Worm (Caenorhabditis elegans) whole organism, late embryonic: ENCODE results near the gene C33D9.6.

Experiments used
- C08G9.2 ChIP-seq: sonication (generic microtip); optimal IDR thresholded peaks from 2 replicates; lab custom pipeline; 2016; ENCODE audit warnings: mild to moderate bottlenecking, missing genetic modification characterization, moderate library complexity, missing compliant biosample characterization
- C38D4.7 ChIP-seq: fragments of 200-800 bp; sonication (Bioruptor generic); optimal IDR thresholded peaks from 2 replicates; lab custom pipeline; 2018; ENCODE audit warnings: mild to moderate bottlenecking, missing genetic modification characterization, moderate library complexity, missing compliant biosample characterization
- F13H6.1 ChIP-seq: sonication (generic microtip); optimal IDR thresholded peaks from 2 replicates; lab custom pipeline; 2016; ENCODE audit warnings: missing genetic modification characterization, missing compliant biosample characterization
- K02D7.2 ChIP-seq: sonication (generic microtip); optimal IDR thresholded peaks from 2 replicates; lab custom pipeline; 2017; ENCODE audit warnings: mild to moderate bottlenecking, missing genetic modification characterization, missing compliant biosample characterization
- K09A11.1 ChIP-seq: sonication (generic microtip); optimal IDR thresholded peaks from 2 replicates; lab custom pipeline; 2017; ENCODE audit warnings: antibody characterized with exemption, mild to moderate bottlenecking, missing genetic modification characterization, missing compliant biosample characterization; ENCODE audit not compliant: insufficient read depth
- Y22D7AL.16 ChIP-seq: sonication (generic microtip); optimal IDR thresholded peaks from 2 replicates; lab custom pipeline; 2016; ENCODE audit warnings: missing genetic modification characterization, missing compliant biosample characterization
- ahr-1 ChIP-seq: sonication (generic microtip); optimal IDR thresholded peaks from 2 replicates; lab custom pipeline; 2016; ENCODE audit warnings: missing genetic modification characterization, missing compliant biosample characterization
- ceh-14 ChIP-seq: sonication (generic microtip); optimal IDR thresholded peaks from 2 replicates; lab custom pipeline; 2016; ENCODE audit warnings: missing genotype, missing genetic modification characterization, missing compliant biosample characterization
- ceh-2 ChIP-seq: sonication (generic microtip); optimal IDR thresholded peaks from 2 replicates; lab custom pipeline; 2016; ENCODE audit warnings: missing genotype, missing genetic modification characterization, missing compliant biosample characterization
- ceh-24 ChIP-seq: sonication (generic microtip); optimal IDR thresholded peaks from 2 replicates; lab custom pipeline; 2016; ENCODE audit warnings: mild to moderate bottlenecking, missing genetic modification characterization, missing compliant biosample characterization
- ceh-30 ChIP-seq: fragments of 150-350 bp; optimal IDR thresholded peaks from 2 replicates; lab custom pipeline; 2014; ENCODE audit warnings: missing biosample characterization, missing genetic modification characterization
- ceh-48 ChIP-seq: sonication (generic microtip); optimal IDR thresholded peaks from 2 replicates; lab custom pipeline; 2016; ENCODE audit warnings: missing genetic modification characterization, inconsistent platforms, missing compliant biosample characterization
- ceh-6 ChIP-seq: fragments of 200-800 bp; sonication (Bioruptor generic); optimal IDR thresholded peaks from 2 replicates; lab custom pipeline; 2018; ENCODE audit warnings: mild to moderate bottlenecking, missing genetic modification characterization, missing compliant biosample characterization
- ceh-9 ChIP-seq: sonication (generic microtip); optimal IDR thresholded peaks from 2 replicates; lab custom pipeline; 2016; ENCODE audit warnings: mild to moderate bottlenecking, missing genetic modification characterization, inconsistent platforms, missing compliant biosample characterization
- dmd-4 ChIP-seq: sonication (generic microtip); optimal IDR thresholded peaks from 2 replicates; lab custom pipeline; 2016; ENCODE audit warnings: borderline replicate concordance, missing genetic modification characterization, missing compliant biosample characterization
- dve-1 ChIP-seq: sonication (generic microtip); optimal IDR thresholded peaks from 2 replicates; lab custom pipeline; 2017; ENCODE audit warnings: antibody characterized with exemption, mild to moderate bottlenecking, missing genetic modification characterization, missing compliant biosample characterization
- ets-4 ChIP-seq: sonication (generic microtip); optimal IDR thresholded peaks from 2 replicates; lab custom pipeline; 2016; ENCODE audit warnings: missing genetic modification characterization, missing compliant biosample characterization
- eyg-1 ChIP-seq: sonication (generic microtip); optimal IDR thresholded peaks from 2 replicates; lab custom pipeline; 2016; ENCODE audit warnings: missing genotype, missing genetic modification characterization, missing compliant biosample characterization
- fax-1 ChIP-seq: sonication (generic microtip); optimal IDR thresholded peaks from 2 replicates; lab custom pipeline; 2016; ENCODE audit warnings: missing genotype, missing genetic modification characterization, missing compliant biosample characterization
- fkh-6 ChIP-seq: sonication (generic microtip); optimal IDR thresholded peaks from 2 replicates; lab custom pipeline; 2016; ENCODE audit warnings: missing genetic modification characterization, missing compliant biosample characterization
- hlh-13 ChIP-seq: fragments of 200-800 bp; sonication (Bioruptor generic); optimal IDR thresholded peaks from 2 replicates; lab custom pipeline; 2018; ENCODE audit warnings: mild to moderate bottlenecking, missing genetic modification characterization, missing compliant biosample characterization
- hlh-15 ChIP-seq: sonication (generic microtip); optimal IDR thresholded peaks from 2 replicates; lab custom pipeline; 2016; ENCODE audit warnings: missing genetic modification characterization, missing compliant biosample characterization
- hlh-6 ChIP-seq: sonication (generic microtip); optimal IDR thresholded peaks from 2 replicates; lab custom pipeline; 2016; ENCODE audit warnings: missing genotype, missing genetic modification characterization, missing compliant biosample characterization
- lim-6 ChIP-seq: sonication (generic microtip); optimal IDR thresholded peaks from 2 replicates; lab custom pipeline; 2016; ENCODE audit warnings: missing genetic modification characterization, missing compliant biosample characterization
- madf-2 ChIP-seq: sonication (generic microtip); optimal IDR thresholded peaks from 2 replicates; lab custom pipeline; 2017; ENCODE audit warnings: missing genetic modification characterization, missing compliant biosample characterization
- mec-3 ChIP-seq: sonication (generic microtip); optimal IDR thresholded peaks from 2 replicates; lab custom pipeline; 2016; ENCODE audit warnings: borderline replicate concordance, missing genetic modification characterization, missing compliant biosample characterization
- nfya-1 ChIP-seq: sonication (generic microtip); optimal IDR thresholded peaks from 2 replicates; lab custom pipeline; 2017; ENCODE audit warnings: missing genetic modification characterization, mild to moderate bottlenecking, missing compliant biosample characterization, antibody characterized with exemption, moderate library complexity
- npax-4 ChIP-seq: sonication (generic microtip); optimal IDR thresholded peaks from 2 replicates; lab custom pipeline; 2016; ENCODE audit warnings: missing genetic modification characterization, missing compliant biosample characterization
- pat-9 ChIP-seq: fragments of 200-800 bp; sonication (Bioruptor generic); optimal IDR thresholded peaks from 2 replicates; lab custom pipeline; 2018; ENCODE audit warnings: mild to moderate bottlenecking, missing genetic modification characterization, moderate library complexity, missing compliant biosample characterization
- pax-1 ChIP-seq: fragments of 150-350 bp; optimal IDR thresholded peaks from 2 replicates; lab custom pipeline; 2014; ENCODE audit warnings: missing biosample characterization, missing genetic modification characterization
- pha-2 ChIP-seq: sonication (generic microtip); optimal IDR thresholded peaks from 2 replicates; lab custom pipeline; 2017; ENCODE audit warnings: mild to moderate bottlenecking, missing genetic modification characterization, missing compliant biosample characterization
- pha-4 ChIP-seq: fragments of 150-350 bp; optimal IDR thresholded peaks from 2 replicates; lab custom pipeline; 2018; ENCODE audit warnings: missing biosample characterization, missing genetic modification reagents, missing genetic modification characterization
- pqm-1 ChIP-seq: sonication (generic microtip); optimal IDR thresholded peaks from 2 replicates; lab custom pipeline; 2016; ENCODE audit warnings: missing genetic modification characterization, missing compliant biosample characterization
- pros-1 ChIP-seq: fragments of 150-350 bp; optimal IDR thresholded peaks from 2 replicates; lab custom pipeline; 2014; ENCODE audit warnings: missing biosample characterization, missing genetic modification reagents, missing genetic modification characterization
- ref-2 ChIP-seq: sonication (generic microtip); optimal IDR thresholded peaks from 2 replicates; lab custom pipeline; 2016; ENCODE audit warnings: missing genetic modification characterization, missing compliant biosample characterization
- sox-2 ChIP-seq: fragments of 200-800 bp; sonication (Bioruptor generic); IDR thresholded peaks from 2 replicates; pipeline ENCODE4 v1.3.6; 2022; ENCODE audit warnings: missing genetic modification reagents, missing genetic modification characterization, missing compliant biosample characterization
- sox-4 ChIP-seq: sonication (generic microtip); optimal IDR thresholded peaks from 2 replicates; lab custom pipeline; 2017; ENCODE audit warnings: mild to moderate bottlenecking, missing genetic modification characterization, inconsistent platforms, missing compliant biosample characterization
- syd-9 ChIP-seq: sonication (generic microtip); optimal IDR thresholded peaks from 2 replicates; lab custom pipeline; 2016; ENCODE audit warnings: mild to moderate bottlenecking, missing genetic modification characterization, moderate library complexity, missing compliant biosample characterization
- tbx-2 ChIP-seq: sonication (generic microtip); optimal IDR thresholded peaks from 2 replicates; lab custom pipeline; 2016; ENCODE audit warnings: missing genetic modification characterization, missing compliant biosample characterization
- ttx-3 ChIP-seq: sonication (generic microtip); optimal IDR thresholded peaks from 2 replicates; lab custom pipeline; 2016; ENCODE audit warnings: missing genetic modification reagents, missing genetic modification characterization, missing compliant biosample characterization
- unc-3 ChIP-seq, 2 experiments: fragments of 200-800 bp in 1 of 2; sonication (Bioruptor generic) in 1 of 2; sonication (generic microtip) in 1 of 2; conservative IDR thresholded peaks in 1 of 2; optimal IDR thresholded peaks in 1 of 2; 2 replicates each; pipeline versions ENCODE4 v1.3.6 to Lab custom; 2016 to 2022; ENCODE audit warnings: missing compliant biosample characterization in 2 of 2, missing genetic modification characterization in 2 of 2, missing genetic modification reagents in 1 of 2
- unc-55 ChIP-seq: sonication (generic microtip); optimal IDR thresholded peaks from 2 replicates; lab custom pipeline; 2017; ENCODE audit warnings: missing biosample characterization, missing genetic modification reagents, missing genetic modification characterization
- ztf-16 ChIP-seq: sonication (generic microtip); optimal IDR thresholded peaks from 2 replicates; lab custom pipeline; 2017; ENCODE audit warnings: missing genetic modification characterization, missing compliant biosample characterization

The C33D9.6 gene

ce11 chrIV:8778045-8778444 is at the start of gene C33D9.6:
TSS of gene C33D9.6 (minus strand) at chrIV:8778145.
- no peak for TF ChIP-seq tbx-2 (tag; lab: Kevin White, UChicago)
- no peak for TF ChIP-seq sox-4
- TF ChIP-seq dmd-4 (tag; lab: Kevin White, UChicago) = no peak
- TF ChIP-seq dve-1 (tag; lab: Kevin White, UChicago) = no peak
- TF ChIP-seq ahr-1 (tag; lab: Kevin White, UChicago) = no peak
- no peak for TF ChIP-seq fax-1
- TF ChIP-seq fkh-6 (tag; lab: Kevin White, UChicago) = no peak
- no peak for TF ChIP-seq K02D7.2 (tag; lab: Kevin White, UChicago)
- no peak for TF ChIP-seq C38D4.7 (GFP tag; lab: Kevin White, UChicago)
- TF ChIP-seq syd-9 (tag; lab: Kevin White, UChicago) = no peak

- TF ChIP-seq pha-4 (tag; lab: Kevin White, UChicago) (no peak), pha-2 (tag; lab: Kevin White, UChicago) (no peak), unc-55 (no peak), ceh-9 (tag; lab: Kevin White, UChicago) (no peak), ceh-2 (no peak), nfya-1 (tag; lab: Kevin White, UChicago) (no peak), K09A11.1 (tag; lab: Kevin White, UChicago) (no peak), mec-3 (tag; lab: Kevin White, UChicago) (no peak), dmd-4 (tag; lab: Kevin White, UChicago) (no peak), fax-1 (no peak), pat-9 (tag; lab: Kevin White, UChicago) (no peak), Y22D7AL.16 (tag; lab: Kevin White, UChicago) (no peak), madf-2 (tag; lab: Kevin White, UChicago) (no peak), hlh-15 (tag; lab: Kevin White, UChicago) (no peak), C08G9.2 (tag; lab: Kevin White, UChicago) (no peak), pqm-1 (no peak)
These were observed 49.6 kb upstream of the C33D9.6 start, which contains the start of gene T28C6.7 for ce11 chrIV:8827500-8827899. TSS of gene T28C6.7 (plus strand) at chrIV:8827800.

ce11 chrIV:8826606-8827000 is 48.7 kb upstream of the C33D9.6 start:
- TF ChIP-seq hlh-13 (GFP tag; lab: Kevin White, UChicago) = no peak
- TF ChIP-seq C38D4.7 (GFP tag; lab: Kevin White, UChicago) = no peak
- peak; percentile 88 for TF ChIP-seq ceh-48 (tag; lab: Kevin White, UChicago)
- TF ChIP-seq, all 69 proteins: peak for 1

ce11 chrIV:8825997-8826605 is 48.2 kb upstream of the C33D9.6 start:
- TF ChIP-seq pros-1 (tag; lab: Kevin White, UChicago) (no peak), eyg-1 (tag; lab: Kevin White, UChicago) (no peak), pax-1 (no peak), ceh-30 (no peak)

- TF ChIP-seq ceh-6 (GFP tag; lab: Kevin White, UChicago) (no peak), ttx-3 (tag; lab: Kevin White, UChicago) (no peak), npax-4 (no peak), sox-4 (no peak), lim-6 (tag; lab: Kevin White, UChicago) (no peak), ceh-24 (tag; lab: Kevin White, UChicago) (no peak), ceh-14 (tag; lab: Kevin White, UChicago) (no peak), F13H6.1 (tag; lab: Kevin White, UChicago) (no peak), dmd-4 (tag; lab: Kevin White, UChicago) (no peak), ref-2 (tag; lab: Kevin White, UChicago) (no peak), mec-3 (tag; lab: Kevin White, UChicago) (no peak), ceh-2 (no peak), unc-3 (GFP tag; conservative IDR thresholded peaks at IDR 0.05; lab: Robert Waterston, UW) (no peak), unc-3 (tag; optimal IDR thresholded peaks at IDR 0.05; lab: Kevin White, UChicago) (no peak), ceh-9 (tag; lab: Kevin White, UChicago) (no peak), sox-2 (GFP tag; lab: Robert Waterston, UW) (no peak), hlh-6 (tag; lab: Kevin White, UChicago) (no peak), ztf-16 (no peak), ets-4 (tag; lab: Kevin White, UChicago) (no peak)
These were observed 46.3 kb upstream of the C33D9.6 start, which contains the start of the genes col-117 and col-3 for ce11 chrIV:8824145-8824833. TSS of gene col-117 (minus strand) at chrIV:8824195. TSS of gene col-3 (plus strand) at chrIV:8824783.
